Comparison of ENCODE assay signal across 4 fruit fly cellular contexts in genomic region chr3L:21216697-21217291, dm6.
TF ChIP-seq lines count a peak whose summit lies in the region.

TSS of gene Trmt112 (minus strand) at chr3L:21216839.
TSS of gene Ilk (plus strand) at chr3L:21216901.

- no peak for TF ChIP-seq CTCF in whole organism, embryonic (GFP tag; optimal IDR thresholded peaks at IDR 0.05; lab: Kevin White, UChicago)

TF ChIP-seq in whole organism, adult, 20 proteins besides CTCF, POLR2A, EP300 and RAD21:
- TF ChIP-seq bab1 (GFP tag; optimal IDR thresholded peaks at IDR 0.05; lab: Kevin White, UChicago) (peak; percentile 39), tj (GFP tag; optimal IDR thresholded peaks at IDR 0.05; lab: Kevin White, UChicago) (peak; percentile 1), Mnt (GFP tag; optimal IDR thresholded peaks at IDR 0.05; lab: Kevin White, UChicago) (peak; percentile 88), CG7045 (GFP tag; optimal IDR thresholded peaks at IDR 0.05; lab: Kevin White, UChicago) (no peak), kay (GFP tag; lab: Kevin White, UChicago; ENCODE audit: borderline replicate concordance) (no peak), CG1620 (GFP tag; optimal IDR thresholded peaks at IDR 0.05; lab: Kevin White, UChicago) (peak; percentile 5)

TF ChIP-seq in whole organism, embryonic, 481 proteins besides CTCF, POLR2A, EP300 and RAD21 (continues in another document):
- TF ChIP-seq dpn (GFP tag; optimal IDR thresholded peaks at IDR 0.05; lab: Kevin White, UChicago) (peak in 1 of 2 experiments; percentile 21), YL-1 (GFP tag; optimal IDR thresholded peaks at IDR 0.05; lab: Kevin White, UChicago) (peak; percentile 91), CG17802 (tag; optimal IDR thresholded peaks at IDR 0.05; lab: Kevin White, UChicago) (peak; percentile 41), Myb (GFP tag; optimal IDR thresholded peaks at IDR 0.05; lab: Kevin White, UChicago) (peak; percentile 86), pho (GFP tag; optimal IDR thresholded peaks at IDR 0.05; lab: Kevin White, UChicago) (no peak), tll (GFP tag; optimal IDR thresholded peaks at IDR 0.05; lab: Kevin White, UChicago) (no peak), zen (tag; optimal IDR thresholded peaks at IDR 0.05; lab: Kevin White, UChicago) (no peak), CrebB (tag; optimal IDR thresholded peaks at IDR 0.05; lab: Kevin White, UChicago) (peak; percentile 24), eyg (GFP tag; optimal IDR thresholded peaks at IDR 0.05; lab: Kevin White, UChicago) (no peak), CG2129 (GFP tag; IDR thresholded peaks at IDR 0.05; lab: Robert Waterston, UW; ENCODE audit: partially characterized antibody) (peak; percentile 33; the same call in 1 of the 2 replicates), BtbVII (GFP tag; optimal IDR thresholded peaks at IDR 0.05; lab: Kevin White, UChicago) (no peak), CG6791 (GFP tag; IDR thresholded peaks at IDR 0.05; lab: Robert Waterston, UW; ENCODE audit: partially characterized antibody) (peak; percentile 83), CG12659 (GFP tag; optimal IDR thresholded peaks at IDR 0.05; lab: Kevin White, UChicago) (peak; percentile 65), lab (GFP tag; optimal IDR thresholded peaks at IDR 0.05; lab: Kevin White, UChicago) (no peak), CG4282 (GFP tag; optimal IDR thresholded peaks at IDR 0.05; lab: Kevin White, UChicago) (peak; percentile 5), Sry-δ (GFP tag; optimal IDR thresholded peaks at IDR 0.05; lab: Kevin White, UChicago) (peak; percentile 75), CG9215 (GFP tag; IDR thresholded peaks at IDR 0.05; lab: Robert Waterston, UW) (no peak), CG16815 (GFP tag; optimal IDR thresholded peaks at IDR 0.05; lab: Kevin White, UChicago) (no peak), nerfin-2 (GFP tag; IDR thresholded peaks at IDR 0.05; lab: Robert Waterston, UW; ENCODE audit: partially characterized antibody) (peak; percentile 67), inv (GFP tag; IDR thresholded peaks at IDR 0.05; lab: Robert Waterston, UW; ENCODE audit: partially characterized antibody) (peak; percentile 81), bcd (GFP tag; optimal IDR thresholded peaks at IDR 0.05; lab: Kevin White, UChicago) (no peak), ems (GFP tag; optimal IDR thresholded peaks at IDR 0.05; lab: Kevin White, UChicago) (no peak), CG9797 (GFP tag; optimal IDR thresholded peaks at IDR 0.05; lab: Kevin White, UChicago) (peak; percentile 87), Camta (GFP tag; optimal IDR thresholded peaks at IDR 0.05; lab: Kevin White, UChicago) (no peak), HmgD (GFP tag; optimal IDR thresholded peaks at IDR 0.05; lab: Kevin White, UChicago) (peak; percentile 10), schlank (tag; optimal IDR thresholded peaks at IDR 0.05; lab: Kevin White, UChicago) (no peak), CG32532 (GFP tag; IDR thresholded peaks at IDR 0.05; lab: Robert Waterston, UW) (no peak)

TF ChIP-seq in whole organism, prepupa, 60 proteins besides CTCF, POLR2A, EP300 and RAD21:
- no peak for TF ChIP-seq Hr39 (GFP tag; optimal IDR thresholded peaks at IDR 0.05; lab: Kevin White, UChicago)
- no peak for TF ChIP-seq Smox (GFP tag; optimal IDR thresholded peaks at IDR 0.05; lab: Kevin White, UChicago)
- no peak for TF ChIP-seq Lpt (GFP tag; optimal IDR thresholded peaks at IDR 0.05; lab: Kevin White, UChicago)
- TF ChIP-seq Sox15 (GFP tag; optimal IDR thresholded peaks at IDR 0.05; lab: Kevin White, UChicago): no peak
- TF ChIP-seq esn (GFP tag; optimal IDR thresholded peaks at IDR 0.05; lab: Kevin White, UChicago): no peak
- TF ChIP-seq Eip78C (GFP tag; lab: Kevin White, UChicago): peak; percentile 76
- TF ChIP-seq dsx (GFP tag; optimal IDR thresholded peaks at IDR 0.05; lab: Kevin White, UChicago; ENCODE audit: poor library complexity, severe bottlenecking): peak; percentile 46
- TF ChIP-seq fkh (GFP tag; optimal IDR thresholded peaks at IDR 0.05; lab: Kevin White, UChicago): peak; percentile 60
- TF ChIP-seq Ets96B (tag; optimal IDR thresholded peaks at IDR 0.05; lab: Kevin White, UChicago): no peak

TF ChIP-seq in whole organism, wandering third instar larva, 38 proteins besides CTCF, POLR2A, EP300 and RAD21:
- TF ChIP-seq Abd-B (GFP tag; optimal IDR thresholded peaks at IDR 0.05; lab: Kevin White, UChicago): no peak
- TF ChIP-seq Rel (GFP tag; optimal IDR thresholded peaks at IDR 0.05; lab: Kevin White, UChicago): no peak
- TF ChIP-seq Rel (tag; optimal IDR thresholded peaks at IDR 0.05; lab: Kevin White, UChicago): peak; percentile 37
- TF ChIP-seq Sp1 (GFP tag; optimal IDR thresholded peaks at IDR 0.05; lab: Kevin White, UChicago): no peak
- TF ChIP-seq Hr83 (GFP tag; optimal IDR thresholded peaks at IDR 0.05; lab: Kevin White, UChicago; ENCODE audit: poor library complexity, severe bottlenecking): no peak
- TF ChIP-seq GATAd (GFP tag; optimal IDR thresholded peaks at IDR 0.05; lab: Kevin White, UChicago): no peak
- TF ChIP-seq Jra (GFP tag; optimal IDR thresholded peaks at IDR 0.05; lab: Kevin White, UChicago): no peak
- TF ChIP-seq Myc (optimal IDR thresholded peaks at IDR 0.05; lab: Kevin White, UChicago): peak; percentile 70
- TF ChIP-seq woc (GFP tag; optimal IDR thresholded peaks at IDR 0.05; lab: Kevin White, UChicago): no peak
